Worm (Caenorhabditis elegans): ENCODE measurements around the gene R07A4.3.

ce11 chrX:10787203-10787602 lies 33.7 kb downstream of the R07A4.3 start, which contains the start of gene ttr-14:
- TF ChIP-seq him-1 (tag; optimal IDR thresholded peaks at IDR 0.05) (no peak), W03F9.2 (tag; optimal IDR thresholded peaks at IDR 0.05) (no peak)

All from whole organism, L4/young adult.